Fruit fly (Drosophila melanogaster) ovary, adult (tissue): Measurements from ENCODE around the gene beat-IIb.

Source experiments
- CG17801 ChIP-seq: fragments of 200-800 bp; optimal IDR thresholded peaks from 2 replicates; lab custom pipeline; 2019; ENCODE audit warnings: missing biosample characterization, mild to moderate bottlenecking, missing genetic modification characterization, moderate library complexity; ENCODE audit not compliant: partially characterized antibody

Gene beat-IIb

DNA sequence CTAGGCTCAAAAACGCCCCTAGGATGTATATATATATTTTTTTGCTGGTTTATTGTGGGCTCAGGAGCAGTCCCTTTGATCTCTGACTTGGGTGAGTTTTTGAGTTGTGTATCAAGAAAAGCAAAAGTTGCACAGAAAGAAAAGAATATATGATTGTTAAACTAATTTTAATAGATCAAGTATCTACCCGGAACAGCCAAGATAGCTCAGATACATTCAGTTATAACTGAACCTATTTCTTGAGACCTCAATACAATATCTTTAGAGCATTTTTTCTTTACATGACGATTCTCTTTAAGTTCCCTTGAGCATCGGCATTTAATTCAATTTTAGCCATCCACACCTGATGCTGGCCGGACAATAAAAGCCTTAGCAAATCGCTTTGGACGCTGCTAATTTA lies 71.2 kb downstream of the beat-IIb start:
- TF ChIP-seq CG17801 (GFP tag; lab: Kevin White, UChicago): no peak

DNA sequence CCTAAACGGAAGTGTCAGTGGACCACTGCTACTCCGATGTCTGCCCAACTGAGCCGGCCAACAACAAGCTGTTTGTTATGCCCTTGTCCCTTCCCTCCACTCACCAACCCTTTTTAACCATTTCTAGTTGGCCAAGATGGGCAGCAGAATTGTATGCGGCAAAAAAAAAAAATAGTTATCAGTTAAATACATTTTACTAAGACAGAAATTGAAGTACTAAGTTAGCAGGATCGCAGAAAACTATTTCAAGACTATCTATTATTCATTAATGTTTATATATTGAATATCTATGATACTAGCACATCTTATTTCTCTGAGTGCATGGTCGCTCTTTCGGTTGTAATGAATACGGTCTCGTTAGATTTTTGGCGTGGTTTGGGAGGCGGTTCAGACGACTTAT lies 72.8 kb downstream of the beat-IIb start:
- no peak for TF ChIP-seq CG17801 (GFP tag; lab: Kevin White, UChicago)
